Worm (Caenorhabditis elegans): Measurements from ENCODE around the gene M163.9.

The M163.9 gene

ce11 chrX:14502116-14502587, 32.8 kb downstream of the M163.9 start (continued):
- TF ChIP-seq F44E2.7 (GFP tag; IDR thresholded peaks at IDR 0.05) (no peak), lin-1 (GFP tag; IDR thresholded peaks at IDR 0.05) (peak; percentile 82), dmd-6 (GFP tag; IDR thresholded peaks at IDR 0.05) (peak; percentile 94), lir-3 (tag; optimal IDR thresholded peaks at IDR 0.05) (no peak), lim-7 (GFP tag; IDR thresholded peaks at IDR 0.05) (no peak), mxl-2 (GFP tag; conservative IDR thresholded peaks at IDR 0.05) (no peak)

- no peak for TF ChIP-seq daf-12 (tag; optimal IDR thresholded peaks at IDR 0.05)
- peak; percentile 52 for TF ChIP-seq dmd-6 (GFP tag; IDR thresholded peaks at IDR 0.05)
- peak; percentile 7 for TF ChIP-seq mxl-3 (GFP tag; optimal IDR thresholded peaks at IDR 0.05)
- peak; percentile 25 for TF ChIP-seq hlh-30 (tag; optimal IDR thresholded peaks at IDR 0.05; ENCODE audit: insufficient read depth)
- TF ChIP-seq fos-1 (tag; optimal IDR thresholded peaks at IDR 0.05) = no peak
- TF ChIP-seq daf-16 (GFP tag; optimal IDR thresholded peaks at IDR 0.05) = peak in 1 of 2 experiments; percentile 56
- TF ChIP-seq daf-16 (tag; optimal IDR thresholded peaks at IDR 0.05) = no peak
- peak; percentile 31 for TF ChIP-seq nhr-28 (tag; optimal IDR thresholded peaks at IDR 0.05)
- TF ChIP-seq unc-62 (GFP tag; optimal IDR thresholded peaks at IDR 0.05 in 1 of 2) = peak in 1 of 2 experiments; percentile 19
- no peak for TF ChIP-seq unc-62 (tag; optimal IDR thresholded peaks at IDR 0.05)
- peak in 1 of 2 experiments; percentile 3 for TF ChIP-seq lsy-2 (tag; optimal IDR thresholded peaks at IDR 0.05)
- TF ChIP-seq php-3 (GFP tag; IDR thresholded peaks at IDR 0.05) = no peak
- peak; percentile 58; the same call in 1 of the 2 replicates for TF ChIP-seq tra-1 (GFP tag; IDR thresholded peaks at IDR 0.05)
- TF ChIP-seq zfp-3 (GFP tag; conservative IDR thresholded peaks at IDR 0.05) = no peak
- TF ChIP-seq hlh-11 (tag; optimal IDR thresholded peaks at IDR 0.05) = peak; percentile 69
- peak; percentile 18 for TF ChIP-seq nhr-48 (tag; optimal IDR thresholded peaks at IDR 0.05)
Measured at ce11 chrX:14503282-14503681, 33.9 kb downstream of the M163.9 start.

DNA sequence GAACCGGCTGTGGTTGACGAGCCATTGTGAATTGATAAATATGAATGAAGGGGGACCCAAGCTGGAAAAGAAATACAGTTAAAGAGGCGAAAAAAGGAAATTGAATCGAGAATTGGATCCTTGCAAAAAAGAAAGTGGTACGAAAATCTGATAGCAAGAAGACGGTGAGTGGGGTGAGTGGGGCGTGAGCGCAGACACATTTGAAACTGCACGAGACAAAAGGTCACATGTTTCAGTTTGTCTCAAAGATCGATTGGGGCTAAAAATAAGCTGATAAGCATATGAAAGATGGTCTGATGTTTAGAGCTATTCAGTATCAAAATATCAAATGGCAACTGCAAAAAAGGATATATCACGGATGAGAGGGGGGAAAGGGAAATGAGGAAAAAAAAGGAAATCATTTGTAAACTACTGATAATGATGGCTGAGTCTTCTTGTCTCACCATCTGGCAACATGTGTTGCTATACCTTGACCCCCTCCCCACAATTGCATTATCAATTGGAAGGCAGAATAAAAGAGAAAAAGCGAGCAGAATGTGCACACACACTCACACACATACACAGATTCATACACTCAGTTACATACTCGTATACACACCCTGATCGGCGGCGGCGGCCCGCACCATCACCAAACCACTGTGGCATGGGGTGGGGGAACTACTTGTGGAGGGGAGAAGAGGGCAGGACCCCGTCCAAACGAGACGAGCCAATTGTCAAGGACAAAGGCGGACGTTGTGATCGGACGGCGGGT, 34.6 kb downstream of the M163.9 start, which contains the start of gene M163.1:
TSS of gene M163.1 (minus strand) at position 25 of the 751 bp plus-strand sequence.
- TF ChIP-seq nhr-28 (tag; optimal IDR thresholded peaks at IDR 0.05) (peak; percentile 37), mdt-29 (GFP tag; IDR thresholded peaks at IDR 0.05) (0 out of 2 replicates have a peak, but pooled peaks have one; percentile 11), ztf-11 (tag; optimal IDR thresholded peaks at IDR 0.05) (no peak), daf-12 (tag; optimal IDR thresholded peaks at IDR 0.05) (no peak), tra-1 (GFP tag; IDR thresholded peaks at IDR 0.05) (0 out of 2 replicates have a peak, but pooled peaks have one; percentile 28), ces-1 (GFP tag; optimal IDR thresholded peaks at IDR 0.05) (no peak), F37D6.2 (tag; optimal IDR thresholded peaks at IDR 0.05) (no peak), madf-5 (GFP tag; IDR thresholded peaks at IDR 0.05) (no peak), lin-29 (GFP tag; IDR thresholded peaks at IDR 0.05) (no peak), ceh-82 (tag; optimal IDR thresholded peaks at IDR 0.05) (no peak), duxl-1 (tag; optimal IDR thresholded peaks at IDR 0.05; ENCODE audit: poor library complexity) (no peak), fos-1 (tag; optimal IDR thresholded peaks at IDR 0.05) (no peak), F44E2.7 (GFP tag; IDR thresholded peaks at IDR 0.05) (0 out of 2 replicates have a peak, but pooled peaks have one; percentile 48), vab-7 (GFP tag; IDR thresholded peaks at IDR 0.05) (no peak), daf-19 (GFP tag; conservative IDR thresholded peaks at IDR 0.05) (no peak), lsy-2 (tag; optimal IDR thresholded peaks at IDR 0.05) (no peak), ZK546.5 (tag; optimal IDR thresholded peaks at IDR 0.05) (no peak), ctbp-1 (GFP tag; IDR thresholded peaks at IDR 0.05) (no peak), zip-2 (tag; optimal IDR thresholded peaks at IDR 0.05) (no peak), nhr-102 (tag; optimal IDR thresholded peaks at IDR 0.05) (no peak), gei-8 (GFP tag; optimal IDR thresholded peaks at IDR 0.05) (no peak), nhr-111 (GFP tag; optimal IDR thresholded peaks at IDR 0.05) (no peak), ama-1 (optimal IDR thresholded peaks at IDR 0.05) (no peak), hlh-11 (tag; optimal IDR thresholded peaks at IDR 0.05) (peak; percentile 38), hlh-30 (tag; optimal IDR thresholded peaks at IDR 0.05; ENCODE audit: insufficient read depth) (peak; percentile 76), R02D3.7 (tag; optimal IDR thresholded peaks at IDR 0.05) (no peak), mes-2 (tag; optimal IDR thresholded peaks at IDR 0.05; ENCODE audit: poor library complexity, severe bottlenecking) (peak; percentile 1), unc-62 (GFP tag; optimal IDR thresholded peaks at IDR 0.05 in 1 of 2) (peak in 1 of 2 experiments; percentile 91), unc-62 (tag; optimal IDR thresholded peaks at IDR 0.05) (no peak), egl-43 (GFP tag; IDR thresholded peaks at IDR 0.05) (0 out of 2 replicates have a peak, but pooled peaks have one; percentile 11), rbr-2 (tag; optimal IDR thresholded peaks at IDR 0.05) (no peak), Y105C5A.15 (GFP tag; IDR thresholded peaks at IDR 0.05) (no peak), zfp-3 (GFP tag; conservative IDR thresholded peaks at IDR 0.05) (no peak), lir-3 (tag; optimal IDR thresholded peaks at IDR 0.05) (no peak), ceh-20 (GFP tag; IDR thresholded peaks at IDR 0.05) (no peak)
